Worm (Caenorhabditis elegans) whole organism, early embryonic: Measurements from ENCODE around the gene fbxb-21.

ENCODE experiments used
- B0310.2 ChIP-seq: sonication (generic microtip); optimal IDR thresholded peaks from 2 replicates; lab custom pipeline; 2016; ENCODE audit warnings: mild to moderate bottlenecking, missing genetic modification characterization, missing compliant biosample characterization
- F13C5.2 ChIP-seq: sonication (generic microtip); optimal IDR thresholded peaks from 2 replicates; lab custom pipeline; 2017; ENCODE audit warnings: mild to moderate bottlenecking, missing genetic modification characterization, inconsistent platforms, missing compliant biosample characterization
- aly-1 ChIP-seq: sonication (generic microtip); optimal IDR thresholded peaks from 2 replicates; lab custom pipeline; 2016; ENCODE audit warnings: missing genetic modification characterization, missing compliant biosample characterization
- ama-1 ChIP-seq: fragments of 150-350 bp; optimal IDR thresholded peaks from 2 replicates; lab custom pipeline; 2014
- ceh-13 ChIP-seq: fragments of 200-800 bp; sonication (Bioruptor generic); optimal IDR thresholded peaks from 2 replicates; lab custom pipeline; 2018; ENCODE audit warnings: mild to moderate bottlenecking, missing genetic modification characterization, missing compliant biosample characterization
- ceh-36 ChIP-seq: sonication (generic microtip); optimal IDR thresholded peaks from 2 replicates; lab custom pipeline; 2016; ENCODE audit warnings: missing genetic modification characterization, inconsistent platforms, missing compliant biosample characterization
- ets-7 ChIP-seq: sonication (generic microtip); optimal IDR thresholded peaks from 2 replicates; lab custom pipeline; 2016; ENCODE audit warnings: missing genotype, missing genetic modification characterization, missing compliant biosample characterization
- flt-1 ChIP-seq: fragments of 200-800 bp; sonication (Bioruptor generic); IDR thresholded peaks from 2 replicates; pipeline ENCODE4 v1.3.6; 2022; ENCODE audit warnings: missing genetic modification characterization, missing compliant biosample characterization
- hmbx-1 ChIP-seq: sonication (generic microtip); optimal IDR thresholded peaks from 2 replicates; lab custom pipeline; 2016; ENCODE audit warnings: mild to moderate bottlenecking, missing genetic modification characterization, missing compliant biosample characterization
- hmg-4 ChIP-seq: fragments of 200-800 bp; sonication (Bioruptor generic); optimal IDR thresholded peaks from 2 replicates; lab custom pipeline; 2018; ENCODE audit warnings: mild to moderate bottlenecking, missing genetic modification characterization, missing compliant biosample characterization
- hnd-1 ChIP-seq: sonication (generic microtip); optimal IDR thresholded peaks from 2 replicates; lab custom pipeline; 2016; ENCODE audit warnings: missing genetic modification characterization, missing compliant biosample characterization
- pes-1 ChIP-seq: fragments of 200-800 bp; sonication (Bioruptor generic); IDR thresholded peaks from 2 replicates; pipeline ENCODE4 v1.3.6; 2022; ENCODE audit warnings: missing genetic modification reagents, missing genetic modification characterization, missing compliant biosample characterization
- scrt-1 ChIP-seq: fragments of 200-800 bp; sonication (Bioruptor generic); IDR thresholded peaks from 2 replicates; pipeline ENCODE4 v1.3.6; 2022; ENCODE audit warnings: missing genetic modification characterization, missing compliant biosample characterization
- sea-1 ChIP-seq: fragments of 200-800 bp; sonication (Bioruptor generic); conservative IDR thresholded peaks from 2 replicates; pipeline ENCODE4 v1.3.6; 2022; ENCODE audit warnings: missing genetic modification characterization, missing compliant biosample characterization
- tbx-11 ChIP-seq: fragments of 200-800 bp; sonication (Bioruptor generic); IDR thresholded peaks from 2 replicates; pipeline ENCODE4 v1.3.6; 2022; ENCODE audit warnings: missing genetic modification characterization, missing compliant biosample characterization
- tbx-37 ChIP-seq: fragments of 200-800 bp; sonication (Bioruptor generic); conservative IDR thresholded peaks from 2 replicates; pipeline ENCODE4 v1.3.6; 2022; ENCODE audit warnings: missing genetic modification reagents, missing genetic modification characterization, missing compliant biosample characterization
- tra-4 ChIP-seq: sonication (generic microtip); optimal IDR thresholded peaks from 2 replicates; lab custom pipeline; 2017; ENCODE audit warnings: missing genetic modification characterization, missing compliant biosample characterization

fbxb-21 gene

ce11 chrII:1648768-1649167 lies at the start of gene fbxb-21:
Gene fbxb-21 (minus strand): TSS chrII:1648868.
- TF ChIP-seq pes-1 (GFP tag; lab: Robert Waterston, UW) = no peak
- no peak for TF ChIP-seq tbx-11 (GFP tag; lab: Robert Waterston, UW)
- no peak for TF ChIP-seq ama-1 (lab: Kevin White, UChicago)
- TF ChIP-seq hnd-1 (tag; lab: Kevin White, UChicago) = no peak
- TF ChIP-seq hmg-4 (GFP tag; lab: Kevin White, UChicago) = no peak
- no peak for TF ChIP-seq ceh-13 (GFP tag; lab: Kevin White, UChicago)

- TF ChIP-seq pes-1 (GFP tag; lab: Robert Waterston, UW) (no peak), ceh-13 (GFP tag; lab: Kevin White, UChicago) (no peak), tbx-11 (GFP tag; lab: Robert Waterston, UW) (no peak), ets-7 (tag; lab: Kevin White, UChicago) (no peak), tbx-37 (GFP tag; lab: Robert Waterston, UW) (no peak), hmbx-1 (tag; lab: Kevin White, UChicago) (no peak), B0310.2 (tag; lab: Kevin White, UChicago) (no peak), sea-1 (GFP tag; lab: Robert Waterston, UW) (no peak), hnd-1 (tag; lab: Kevin White, UChicago) (no peak), tra-4 (tag; lab: Kevin White, UChicago) (no peak), ama-1 (lab: Kevin White, UChicago) (no peak), flt-1 (GFP tag; lab: Robert Waterston, UW) (no peak), aly-1 (tag; lab: Kevin White, UChicago) (no peak), scrt-1 (GFP tag; lab: Robert Waterston, UW) (no peak), F13C5.2 (tag; lab: Kevin White, UChicago) (no peak), hmg-4 (GFP tag; lab: Kevin White, UChicago) (no peak), ceh-36 (no peak)
These were observed 47.2 kb upstream of the fbxb-21 start, which contains the start of gene F58E1.13 for ce11 chrII:1695861-1696260. Gene F58E1.13 (minus strand): TSS chrII:1695872.

- TF ChIP-seq ceh-36 (no peak), tbx-37 (GFP tag; lab: Robert Waterston, UW) (no peak), B0310.2 (tag; lab: Kevin White, UChicago) (no peak), ama-1 (lab: Kevin White, UChicago) (no peak), aly-1 (tag; lab: Kevin White, UChicago) (no peak), ets-7 (tag; lab: Kevin White, UChicago) (no peak), sea-1 (GFP tag; lab: Robert Waterston, UW) (no peak), hmbx-1 (tag; lab: Kevin White, UChicago) (no peak), hmg-4 (GFP tag; lab: Kevin White, UChicago) (no peak), scrt-1 (GFP tag; lab: Robert Waterston, UW) (no peak), tbx-11 (GFP tag; lab: Robert Waterston, UW) (no peak), pes-1 (GFP tag; lab: Robert Waterston, UW) (no peak), F13C5.2 (tag; lab: Kevin White, UChicago) (no peak), flt-1 (GFP tag; lab: Robert Waterston, UW) (no peak), tra-4 (tag; lab: Kevin White, UChicago) (no peak)
These were observed 45.9 kb upstream of the fbxb-21 start, which contains the start of gene fbxc-26 for ce11 chrII:1694530-1694929. Gene fbxc-26 (minus strand): TSS chrII:1694630.

ce11 chrII:1692827-1693226 lies 44.2 kb upstream of the fbxb-21 start, which contains the start of gene fbxc-21:
Gene fbxc-21 (minus strand): TSS chrII:1692927.
- TF ChIP-seq F13C5.2 (tag; lab: Kevin White, UChicago) (no peak), hmg-4 (GFP tag; lab: Kevin White, UChicago) (no peak), tbx-37 (GFP tag; lab: Robert Waterston, UW) (no peak), hmbx-1 (tag; lab: Kevin White, UChicago) (no peak), B0310.2 (tag; lab: Kevin White, UChicago) (no peak), ets-7 (tag; lab: Kevin White, UChicago) (no peak), ceh-13 (GFP tag; lab: Kevin White, UChicago) (no peak), tbx-11 (GFP tag; lab: Robert Waterston, UW) (no peak), scrt-1 (GFP tag; lab: Robert Waterston, UW) (no peak), aly-1 (tag; lab: Kevin White, UChicago) (no peak), hnd-1 (tag; lab: Kevin White, UChicago) (no peak), pes-1 (GFP tag; lab: Robert Waterston, UW) (no peak), ama-1 (lab: Kevin White, UChicago) (no peak), ceh-36 (no peak), flt-1 (GFP tag; lab: Robert Waterston, UW) (no peak), tra-4 (tag; lab: Kevin White, UChicago) (no peak)

ce11 chrII:1691011-1691410 lies 42.3 kb upstream of the fbxb-21 start, which contains the start of gene fbxc-22:
Gene fbxc-22 (minus strand): TSS chrII:1691111.
- TF ChIP-seq B0310.2 (tag; lab: Kevin White, UChicago) = no peak
- TF ChIP-seq tbx-37 (GFP tag; lab: Robert Waterston, UW) = no peak
- TF ChIP-seq ceh-13 (GFP tag; lab: Kevin White, UChicago) = no peak
- no peak for TF ChIP-seq hnd-1 (tag; lab: Kevin White, UChicago)
- TF ChIP-seq F13C5.2 (tag; lab: Kevin White, UChicago) = no peak

- TF ChIP-seq sea-1 (GFP tag; lab: Robert Waterston, UW) = no peak
- no peak for TF ChIP-seq ceh-36
- no peak for TF ChIP-seq tbx-37 (GFP tag; lab: Robert Waterston, UW)
- no peak for TF ChIP-seq tra-4 (tag; lab: Kevin White, UChicago)
- no peak for TF ChIP-seq pes-1 (GFP tag; lab: Robert Waterston, UW)
- no peak for TF ChIP-seq scrt-1 (GFP tag; lab: Robert Waterston, UW)
- TF ChIP-seq ets-7 (tag; lab: Kevin White, UChicago) = no peak
- no peak for TF ChIP-seq ama-1 (lab: Kevin White, UChicago)
- TF ChIP-seq aly-1 (tag; lab: Kevin White, UChicago) = no peak
- TF ChIP-seq ceh-13 (GFP tag; lab: Kevin White, UChicago) = no peak
These were observed 40.1 kb upstream of the fbxb-21 start, which contains the start of the genes fbxb-18 and fbxb-19 for ce11 chrII:1688813-1689212. Gene fbxb-18 (minus strand): TSS chrII:1688913. Gene fbxb-19 (minus strand): TSS chrII:1689181.
